Fruit fly (Drosophila melanogaster) whole organism, embryonic: Measurements from ENCODE around the gene Nse1.

Experiments
- Aef1 ChIP-seq: fragments of 200-800 bp; sonication (Bioruptor generic); IDR thresholded peaks from 3 replicates; pipeline ENCODE4 v1.3.6; 2022; ENCODE audit warnings: missing biosample characterization, missing genetic modification characterization
- CG10209 ChIP-seq: fragments of 200-800 bp; sonication (Bioruptor generic); optimal IDR thresholded peaks from 3 replicates; lab custom pipeline; 2017; ENCODE audit warnings: missing biosample characterization, mild to moderate bottlenecking, missing genetic modification characterization, missing genetic modification reagents
- CG10267 ChIP-seq: fragments of 200-800 bp; sonication (Bioruptor generic); optimal IDR thresholded peaks from 2 replicates; lab custom pipeline; 2018; ENCODE audit warnings: missing biosample characterization, mild to moderate bottlenecking, missing genetic modification characterization, moderate library complexity
- CG10366 ChIP-seq: fragments of 200-800 bp; sonication (Bioruptor generic); IDR thresholded peaks from 2 replicates; pipeline ENCODE4 v1.3.6; 2022; ENCODE audit warnings: missing biosample characterization, missing genetic modification characterization
- CG10462 ChIP-seq: fragments of 200-800 bp; sonication (Bioruptor generic); optimal IDR thresholded peaks from 2 replicates; lab custom pipeline; 2016; ENCODE audit warnings: missing biosample characterization, missing genetic modification characterization
- CG11504 ChIP-seq: fragments of 200-800 bp; sonication (Bioruptor generic); optimal IDR thresholded peaks from 3 replicates; lab custom pipeline; 2019; ENCODE audit warnings: missing biosample characterization, mild to moderate bottlenecking, missing genetic modification characterization, moderate library complexity
- CG12299 ChIP-seq: fragments of 200-800 bp; sonication (Bioruptor generic); optimal IDR thresholded peaks from 2 replicates; lab custom pipeline; 2018; ENCODE audit warnings: missing biosample characterization, mild to moderate bottlenecking, missing genetic modification characterization
- CG13424 ChIP-seq: fragments of 200-800 bp; sonication (Bioruptor generic); optimal IDR thresholded peaks from 2 replicates; lab custom pipeline; 2019; ENCODE audit warnings: missing biosample characterization, mild to moderate bottlenecking, missing genetic modification characterization, moderate library complexity
- CG1529 ChIP-seq: fragments of 200-800 bp; sonication (Bioruptor generic); optimal IDR thresholded peaks from 3 replicates; lab custom pipeline; 2018; ENCODE audit warnings: missing biosample characterization, missing genetic modification characterization
- CG17359 ChIP-seq: fragments of 200-800 bp; sonication (Bioruptor generic); optimal IDR thresholded peaks from 3 replicates; lab custom pipeline; 2018; ENCODE audit warnings: missing biosample characterization, mild to moderate bottlenecking, missing genetic modification characterization, moderate library complexity
- CG18262 ChIP-seq: fragments of 200-800 bp; optimal IDR thresholded peaks from 3 replicates; lab custom pipeline; 2019; ENCODE audit warnings: missing biosample characterization, mild to moderate bottlenecking, missing genetic modification characterization, moderate library complexity
- CG18599 ChIP-seq: fragments of 200-800 bp; sonication (Bioruptor generic); optimal IDR thresholded peaks from 3 replicates; lab custom pipeline; 2017; ENCODE audit warnings: missing biosample characterization, missing genetic modification characterization, mild to moderate bottlenecking, moderate library complexity, missing genetic modification reagents
- CG18619 ChIP-seq: fragments of 200-800 bp; sonication (Bioruptor generic); optimal IDR thresholded peaks from 3 replicates; lab custom pipeline; 2017; ENCODE audit warnings: missing biosample characterization, mild to moderate bottlenecking, missing genetic modification characterization
- CG2116 ChIP-seq: fragments of 200-800 bp; sonication (Bioruptor generic); optimal IDR thresholded peaks from 3 replicates; lab custom pipeline; 2018; ENCODE audit warnings: missing biosample characterization, mild to moderate bottlenecking, missing genetic modification characterization
- CG32532 ChIP-seq: fragments of 200-800 bp; sonication (Bioruptor generic); IDR thresholded peaks from 2 replicates; pipeline ENCODE4 v1.3.6; 2022; ENCODE audit warnings: missing biosample characterization, missing genetic modification characterization
- CG33557 ChIP-seq: fragments of 200-800 bp; sonication (Bioruptor generic); optimal IDR thresholded peaks from 2 replicates; lab custom pipeline; 2019; ENCODE audit warnings: missing biosample characterization, mild to moderate bottlenecking, missing genetic modification characterization, moderate library complexity
- CG34224 ChIP-seq: fragments of 200-800 bp; sonication (Bioruptor generic); IDR thresholded peaks from 3 replicates; pipeline ENCODE4 v1.3.6; 2022; ENCODE audit warnings: missing biosample characterization, missing genetic modification characterization; ENCODE audit not compliant: partially characterized antibody
- CG7786 ChIP-seq: fragments of 200-800 bp; sonication (Bioruptor generic); optimal IDR thresholded peaks from 2 replicates; lab custom pipeline; 2016; ENCODE audit warnings: missing biosample characterization, missing genetic modification characterization
- CG8765 ChIP-seq: fragments of 200-800 bp; sonication (Bioruptor generic); IDR thresholded peaks from 2 replicates; pipeline ENCODE4 v1.3.6; 2022; ENCODE audit warnings: missing biosample characterization, missing genetic modification characterization
- CG9437 ChIP-seq: fragments of 200-800 bp; sonication (Bioruptor generic); optimal IDR thresholded peaks from 2 replicates; lab custom pipeline; 2018; ENCODE audit warnings: missing biosample characterization, mild to moderate bottlenecking, missing genetic modification characterization
- CG9609 ChIP-seq: fragments of 200-800 bp; sonication (Bioruptor generic); optimal IDR thresholded peaks from 3 replicates; lab custom pipeline; 2016; ENCODE audit warnings: missing biosample characterization, missing genetic modification characterization
- CHES-1-like ChIP-seq: fragments of 200-800 bp; sonication (Bioruptor generic); optimal IDR thresholded peaks from 2 replicates; lab custom pipeline; 2016; ENCODE audit warnings: missing biosample characterization, missing genetic modification characterization
- CoRest ChIP-seq: fragments of 200-800 bp; sonication (Bioruptor generic); optimal IDR thresholded peaks from 3 replicates; lab custom pipeline; 2018; ENCODE audit warnings: missing biosample characterization, mild to moderate bottlenecking, missing genetic modification characterization, moderate library complexity
- Deaf1 ChIP-seq: fragments of 200-800 bp; optimal IDR thresholded peaks from 3 replicates; lab custom pipeline; 2019; ENCODE audit warnings: missing biosample characterization, mild to moderate bottlenecking, missing genetic modification characterization, moderate library complexity
- Fer2 ChIP-seq: fragments of 200-800 bp; sonication (Bioruptor generic); optimal IDR thresholded peaks from 2 replicates; lab custom pipeline; 2018; ENCODE audit warnings: missing biosample characterization, mild to moderate bottlenecking, missing genetic modification characterization, moderate library complexity
- Hr51 ChIP-seq, 2 experiments: fragments of 200-800 bp; sonication (Bioruptor generic); optimal IDR thresholded peaks; 2 replicates in 1 of 2; 3 replicates in 1 of 2; lab custom pipeline; 2016 to 2018; ENCODE audit warnings: missing biosample characterization in 2 of 2, missing genetic modification characterization in 2 of 2, mild to moderate bottlenecking in 1 of 2, moderate library complexity in 1 of 2
- Mes4 ChIP-seq: fragments of 200-800 bp; sonication (Bioruptor generic); optimal IDR thresholded peaks from 2 replicates; lab custom pipeline; 2016; ENCODE audit warnings: missing biosample characterization, missing genetic modification characterization
- Opbp ChIP-seq: fragments of 200-800 bp; sonication (Bioruptor generic); IDR thresholded peaks from 3 replicates; pipeline ENCODE4 v1.3.6; 2022; ENCODE audit warnings: missing biosample characterization, missing genetic modification characterization; ENCODE audit not compliant: partially characterized antibody
- Optix ChIP-seq: fragments of 200-800 bp; sonication (Bioruptor generic); IDR thresholded peaks from 3 replicates; pipeline ENCODE4 v1.3.6; 2022; ENCODE audit warnings: missing biosample characterization, missing genetic modification characterization
- Rfx ChIP-seq: fragments of 200-800 bp; sonication (Bioruptor generic); IDR thresholded peaks from 2 replicates; pipeline ENCODE4 v1.3.6; 2022; ENCODE audit warnings: missing biosample characterization, missing genetic modification characterization
- bcd ChIP-seq: fragments of 200-800 bp; sonication (Bioruptor generic); optimal IDR thresholded peaks from 2 replicates; lab custom pipeline; 2017; ENCODE audit warnings: missing biosample characterization, mild to moderate bottlenecking, missing genetic modification characterization
- da ChIP-seq: fragments of 200-800 bp; sonication (Bioruptor generic); optimal IDR thresholded peaks from 2 replicates; lab custom pipeline; 2016; ENCODE audit warnings: missing biosample characterization, missing genetic modification characterization
- exex ChIP-seq: fragments of 200-800 bp; sonication (Bioruptor generic); optimal IDR thresholded peaks from 4 replicates; lab custom pipeline; 2018; ENCODE audit warnings: missing biosample characterization, mild to moderate bottlenecking, missing genetic modification characterization, moderate library complexity
- gcm ChIP-seq: fragments of 200-800 bp; sonication (Bioruptor generic); optimal IDR thresholded peaks from 2 replicates; lab custom pipeline; 2019; ENCODE audit warnings: missing biosample characterization, mild to moderate bottlenecking, missing genetic modification characterization, moderate library complexity
- her ChIP-seq: fragments of 200-800 bp; sonication (Bioruptor generic); optimal IDR thresholded peaks from 2 replicates; lab custom pipeline; 2016; ENCODE audit warnings: missing biosample characterization, missing genetic modification characterization
- ind ChIP-seq: fragments of 200-800 bp; sonication (Bioruptor generic); optimal IDR thresholded peaks from 3 replicates; lab custom pipeline; 2016; ENCODE audit warnings: missing biosample characterization, missing genetic modification characterization
- kay ChIP-seq: fragments of 200-800 bp; sonication (Bioruptor generic); optimal IDR thresholded peaks from 2 replicates; lab custom pipeline; 2016; ENCODE audit warnings: missing biosample characterization, missing genetic modification characterization
- ken ChIP-seq: fragments of 200-800 bp; sonication (Bioruptor generic); IDR thresholded peaks from 3 replicates; pipeline ENCODE4 v1.3.6; 2022; ENCODE audit warnings: missing biosample characterization, missing genetic modification characterization
- lilli ChIP-seq: fragments of 200-800 bp; sonication (Bioruptor generic); optimal IDR thresholded peaks from 3 replicates; lab custom pipeline; 2016; ENCODE audit warnings: missing biosample characterization, missing genetic modification characterization
- lola ChIP-seq, 3 experiments: fragments of >200 bp in 2 of 3; fragments of 200-800 bp in 1 of 3; sonication (Bioruptor generic) in 1 of 3; optimal IDR thresholded peaks; 2 replicates each; lab custom pipeline; 2017 to 2019; ENCODE audit warnings: missing biosample characterization in 3 of 3, missing genetic modification characterization in 3 of 3, mild to moderate bottlenecking in 1 of 3, moderate library complexity in 1 of 3
- lov ChIP-seq, 2 experiments: fragments of 200-800 bp in 1 of 2; fragments of >200 bp in 1 of 2; sonication (Bioruptor generic) in 1 of 2; IDR thresholded peaks in 1 of 2; optimal IDR thresholded peaks in 1 of 2; 2 replicates in 1 of 2; 3 replicates in 1 of 2; pipeline versions ENCODE4 v1.3.6 to Lab custom; 2017 to 2022; ENCODE audit warnings: missing biosample characterization in 1 of 2, missing genetic modification characterization in 1 of 2
- nau ChIP-seq: fragments of 200-800 bp; sonication (Bioruptor generic); optimal IDR thresholded peaks from 3 replicates; lab custom pipeline; 2017; ENCODE audit warnings: missing biosample characterization, mild to moderate bottlenecking, missing genetic modification characterization, missing genetic modification reagents
- phol ChIP-seq: fragments of 200-800 bp; sonication (Bioruptor generic); optimal IDR thresholded peaks from 3 replicates; lab custom pipeline; 2018; ENCODE audit warnings: missing biosample characterization, mild to moderate bottlenecking, missing genetic modification characterization, moderate library complexity
- schlank ChIP-seq: fragments of 200-800 bp; sonication (Bioruptor generic); optimal IDR thresholded peaks from 2 replicates; lab custom pipeline; 2018; ENCODE audit warnings: missing biosample characterization, mild to moderate bottlenecking, missing genetic modification characterization
- scrt ChIP-seq: fragments of 200-800 bp; sonication (Bioruptor generic); optimal IDR thresholded peaks from 2 replicates; lab custom pipeline; 2018; ENCODE audit warnings: missing biosample characterization, mild to moderate bottlenecking, missing genetic modification characterization, moderate library complexity
- sima ChIP-seq: fragments of 200-800 bp; sonication (Bioruptor generic); optimal IDR thresholded peaks from 2 replicates; lab custom pipeline; 2016; ENCODE audit warnings: missing biosample characterization, missing genetic modification characterization
- tin ChIP-seq: fragments of 200-800 bp; sonication (Bioruptor generic); optimal IDR thresholded peaks from 3 replicates; lab custom pipeline; 2016; ENCODE audit warnings: missing biosample characterization, missing genetic modification characterization
- tna ChIP-seq: fragments of 200-800 bp; sonication (Bioruptor generic); IDR thresholded peaks from 2 replicates; pipeline ENCODE4 v1.3.6; 2022; ENCODE audit warnings: missing biosample characterization, missing genetic modification characterization; ENCODE audit not compliant: partially characterized antibody
- trem ChIP-seq: fragments of 200-800 bp; optimal IDR thresholded peaks from 3 replicates; lab custom pipeline; 2019; ENCODE audit warnings: missing biosample characterization, mild to moderate bottlenecking, missing genetic modification characterization, moderate library complexity

Gene Nse1

dm6 chr2L:6693794-6694254, 16.4 kb upstream of the Nse1 start (continued):
- TF ChIP-seq CG2116, result peak; percentile 3
- 0 out of 2 replicates have a peak, but pooled peaks have one; percentile 33 for TF ChIP-seq CG32532 (GFP tag; lab: Robert Waterston, UW)
- no peak for TF ChIP-seq kay (GFP tag; lab: Kevin White, UChicago)
- TF ChIP-seq lov (optimal IDR thresholded peaks at IDR 0.05; lab: Kevin White, UChicago), result no peak
- no peak for TF ChIP-seq lov (GFP tag; IDR thresholded peaks at IDR 0.05; lab: Robert Waterston, UW)
- TF ChIP-seq CHES-1-like (GFP tag; lab: Kevin White, UChicago), result no peak
- no peak for TF ChIP-seq CG7786
- peak; percentile 27 for TF ChIP-seq lilli (GFP tag; lab: Kevin White, UChicago)
- TF ChIP-seq CG10209 (GFP tag; lab: Kevin White, UChicago), result peak; percentile 48
- TF ChIP-seq CG8765 (GFP tag; lab: Robert Waterston, UW), result no peak
- TF ChIP-seq CG9609, result no peak
- TF ChIP-seq Rfx, result no peak
- peak; percentile 56 for TF ChIP-seq gcm (GFP tag; lab: Kevin White, UChicago)
- no peak for TF ChIP-seq schlank (tag; lab: Kevin White, UChicago)
- TF ChIP-seq tna (GFP tag; lab: Robert Waterston, UW), result no peak
- peak; percentile 36 for TF ChIP-seq trem (tag; lab: Kevin White, UChicago)
- TF ChIP-seq nau (GFP tag; lab: Kevin White, UChicago), result no peak
- TF ChIP-seq CG12299 (tag; lab: Kevin White, UChicago), result peak; percentile 12
- no peak for TF ChIP-seq Opbp (GFP tag; lab: Robert Waterston, UW)
- TF ChIP-seq lola (GFP tag; optimal IDR thresholded peaks at IDR 0.05; lab: Kevin White, UChicago), result peak in 1 of 3 experiments; percentile 80
- peak; percentile 48 for TF ChIP-seq CG33557 (GFP tag; lab: Kevin White, UChicago)
- peak; percentile 27 for TF ChIP-seq tin
- peak; percentile 75 for TF ChIP-seq CG13424 (tag; lab: Kevin White, UChicago)
- peak; percentile 73 for TF ChIP-seq phol (tag; lab: Kevin White, UChicago)
- TF ChIP-seq her (GFP tag; lab: Kevin White, UChicago), result no peak
- peak; percentile 20 for TF ChIP-seq scrt (GFP tag; lab: Kevin White, UChicago)
- TF ChIP-seq CG1529 (GFP tag; lab: Kevin White, UChicago), result no peak
- TF ChIP-seq sima (GFP tag; lab: Kevin White, UChicago), result no peak
- TF ChIP-seq CG18619 (GFP tag; lab: Kevin White, UChicago), result peak; percentile 45
- TF ChIP-seq Mes4 (GFP tag; lab: Kevin White, UChicago), result no peak
- peak; percentile 48 for TF ChIP-seq CG17359 (tag; lab: Kevin White, UChicago)
- no peak; the same call in 2 of the 3 replicates for TF ChIP-seq ken
- no peak for TF ChIP-seq CG10462 (GFP tag; lab: Kevin White, UChicago)
- peak; percentile 71 for TF ChIP-seq CoRest
- TF ChIP-seq Hr51 (GFP tag; optimal IDR thresholded peaks at IDR 0.05; lab: Kevin White, UChicago), result peak in 1 of 2 experiments; percentile 78
- TF ChIP-seq CG10267 (tag; lab: Kevin White, UChicago), result peak; percentile 79
- TF ChIP-seq da (GFP tag; lab: Kevin White, UChicago), result no peak
- TF ChIP-seq ind (GFP tag; lab: Kevin White, UChicago), result no peak
- TF ChIP-seq Deaf1 (tag; lab: Kevin White, UChicago), result peak; percentile 40
- TF ChIP-seq CG10366 (GFP tag; lab: Robert Waterston, UW), result no peak; the same call in 1 of the 2 replicates
- TF ChIP-seq CG18599, result no peak
- TF ChIP-seq exex, result no peak
- TF ChIP-seq Fer2 (tag; lab: Kevin White, UChicago), result no peak
- TF ChIP-seq CG11504 (tag; lab: Kevin White, UChicago), result peak; percentile 78
- TF ChIP-seq CG18262 (tag; lab: Kevin White, UChicago), result peak; percentile 85
- no peak for TF ChIP-seq Optix
- TF ChIP-seq CG9437, result peak; percentile 59
- peak; percentile 27 for TF ChIP-seq bcd (GFP tag; lab: Kevin White, UChicago)
- no peak for TF ChIP-seq Aef1 (GFP tag; lab: Robert Waterston, UW)
- no peak for TF ChIP-seq CG34224 (GFP tag; lab: Robert Waterston, UW)
